Worm (Caenorhabditis elegans) whole organism, early embryonic: ENCODE results near the gene sri-66.

ENCODE experiments used
- B0310.2 ChIP-seq: sonication (generic microtip); optimal IDR thresholded peaks from 2 replicates; lab custom pipeline; 2016; ENCODE audit warnings: mild to moderate bottlenecking, missing genetic modification characterization, missing compliant biosample characterization
- F13C5.2 ChIP-seq: sonication (generic microtip); optimal IDR thresholded peaks from 2 replicates; lab custom pipeline; 2017; ENCODE audit warnings: mild to moderate bottlenecking, missing genetic modification characterization, inconsistent platforms, missing compliant biosample characterization
- aly-1 ChIP-seq: sonication (generic microtip); optimal IDR thresholded peaks from 2 replicates; lab custom pipeline; 2016; ENCODE audit warnings: missing genetic modification characterization, missing compliant biosample characterization
- ama-1 ChIP-seq: fragments of 150-350 bp; optimal IDR thresholded peaks from 2 replicates; lab custom pipeline; 2014
- ceh-13 ChIP-seq: fragments of 200-800 bp; sonication (Bioruptor generic); optimal IDR thresholded peaks from 2 replicates; lab custom pipeline; 2018; ENCODE audit warnings: mild to moderate bottlenecking, missing genetic modification characterization, missing compliant biosample characterization
- ceh-36 ChIP-seq: sonication (generic microtip); optimal IDR thresholded peaks from 2 replicates; lab custom pipeline; 2016; ENCODE audit warnings: missing genetic modification characterization, inconsistent platforms, missing compliant biosample characterization
- ets-7 ChIP-seq: sonication (generic microtip); optimal IDR thresholded peaks from 2 replicates; lab custom pipeline; 2016; ENCODE audit warnings: missing genotype, missing genetic modification characterization, missing compliant biosample characterization
- flt-1 ChIP-seq: fragments of 200-800 bp; sonication (Bioruptor generic); IDR thresholded peaks from 2 replicates; pipeline ENCODE4 v1.3.6; 2022; ENCODE audit warnings: missing genetic modification characterization, missing compliant biosample characterization
- hmbx-1 ChIP-seq: sonication (generic microtip); optimal IDR thresholded peaks from 2 replicates; lab custom pipeline; 2016; ENCODE audit warnings: mild to moderate bottlenecking, missing genetic modification characterization, missing compliant biosample characterization
- hmg-4 ChIP-seq: fragments of 200-800 bp; sonication (Bioruptor generic); optimal IDR thresholded peaks from 2 replicates; lab custom pipeline; 2018; ENCODE audit warnings: mild to moderate bottlenecking, missing genetic modification characterization, missing compliant biosample characterization
- hnd-1 ChIP-seq: sonication (generic microtip); optimal IDR thresholded peaks from 2 replicates; lab custom pipeline; 2016; ENCODE audit warnings: missing genetic modification characterization, missing compliant biosample characterization
- pes-1 ChIP-seq: fragments of 200-800 bp; sonication (Bioruptor generic); IDR thresholded peaks from 2 replicates; pipeline ENCODE4 v1.3.6; 2022; ENCODE audit warnings: missing genetic modification reagents, missing genetic modification characterization, missing compliant biosample characterization
- scrt-1 ChIP-seq: fragments of 200-800 bp; sonication (Bioruptor generic); IDR thresholded peaks from 2 replicates; pipeline ENCODE4 v1.3.6; 2022; ENCODE audit warnings: missing genetic modification characterization, missing compliant biosample characterization
- sea-1 ChIP-seq: fragments of 200-800 bp; sonication (Bioruptor generic); conservative IDR thresholded peaks from 2 replicates; pipeline ENCODE4 v1.3.6; 2022; ENCODE audit warnings: missing genetic modification characterization, missing compliant biosample characterization
- tbx-11 ChIP-seq: fragments of 200-800 bp; sonication (Bioruptor generic); IDR thresholded peaks from 2 replicates; pipeline ENCODE4 v1.3.6; 2022; ENCODE audit warnings: missing genetic modification characterization, missing compliant biosample characterization
- tbx-37 ChIP-seq: fragments of 200-800 bp; sonication (Bioruptor generic); conservative IDR thresholded peaks from 2 replicates; pipeline ENCODE4 v1.3.6; 2022; ENCODE audit warnings: missing genetic modification reagents, missing genetic modification characterization, missing compliant biosample characterization
- tra-4 ChIP-seq: sonication (generic microtip); optimal IDR thresholded peaks from 2 replicates; lab custom pipeline; 2017; ENCODE audit warnings: missing genetic modification characterization, missing compliant biosample characterization

The sri-66 gene

DNA sequence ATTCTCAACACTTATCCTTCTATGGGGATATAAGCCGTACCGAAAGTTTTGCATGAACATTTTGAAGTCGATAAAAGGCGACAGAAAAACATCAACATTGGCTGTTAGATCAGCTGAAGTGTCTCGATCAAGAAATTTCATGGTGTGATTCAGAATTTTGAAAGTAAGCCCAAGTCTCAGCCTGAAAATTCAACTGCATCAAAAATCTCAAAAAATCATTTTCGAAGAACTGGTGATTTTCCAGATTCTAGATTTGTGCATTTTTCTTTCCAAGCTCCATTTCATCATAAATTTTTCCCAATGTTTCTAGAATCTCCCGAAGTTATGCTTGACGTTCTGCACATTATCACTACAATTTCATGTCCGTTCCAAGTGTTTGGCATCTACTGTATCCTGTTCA is 4.6 kb downstream of the sri-66 start, which contains the start of gene srh-255:
TSS of gene srh-255 (plus strand) at position 301 of the 400 bp plus-strand sequence.
- TF ChIP-seq ama-1 (no peak), ceh-36 (tag; lab: Kevin White, UChicago) (no peak), pes-1 (GFP tag; lab: Robert Waterston, UW) (no peak), F13C5.2 (tag; lab: Kevin White, UChicago) (no peak)

DNA sequence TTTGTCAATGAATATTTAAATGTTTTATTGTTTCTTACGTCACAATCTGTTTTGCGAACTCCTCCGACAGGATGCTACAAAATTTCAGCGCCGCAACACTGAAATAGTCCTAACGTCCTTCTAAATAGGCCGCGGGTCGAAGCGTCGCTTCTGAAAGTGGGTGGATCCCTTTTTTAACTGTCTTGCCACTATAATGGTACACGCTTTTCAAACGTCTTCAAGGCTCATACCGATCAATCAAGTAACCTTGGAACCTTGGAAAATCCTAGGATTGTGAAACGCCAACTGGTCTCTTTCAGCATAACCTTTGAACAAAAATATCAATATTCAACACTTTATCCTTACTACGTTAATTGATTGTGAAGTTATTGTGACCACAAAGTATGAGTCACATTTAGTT is 6.5 kb downstream of the sri-66 start:
- TF ChIP-seq flt-1 (GFP tag; lab: Robert Waterston, UW) (no peak), pes-1 (GFP tag; lab: Robert Waterston, UW) (no peak), ama-1 (no peak), sea-1 (GFP tag; lab: Robert Waterston, UW) (no peak), hmg-4 (GFP tag; lab: Kevin White, UChicago) (no peak), tra-4 (tag; lab: Kevin White, UChicago) (no peak), ceh-36 (tag; lab: Kevin White, UChicago) (no peak), scrt-1 (no peak)

ce11 chrV:17068839-17069238 is 8.8 kb downstream of the sri-66 start, which contains the start of gene T05E12.8:
Gene T05E12.8 (plus strand): TSS chrV:17069139.
- TF ChIP-seq flt-1 (GFP tag; lab: Robert Waterston, UW) (no peak), pes-1 (GFP tag; lab: Robert Waterston, UW) (no peak), scrt-1 (no peak), hmg-4 (GFP tag; lab: Kevin White, UChicago) (no peak), ceh-13 (GFP tag; lab: Kevin White, UChicago) (no peak), aly-1 (tag; lab: Kevin White, UChicago) (no peak), F13C5.2 (tag; lab: Kevin White, UChicago) (no peak), tra-4 (tag; lab: Kevin White, UChicago) (no peak), ceh-36 (tag; lab: Kevin White, UChicago) (no peak)

ce11 chrV:17071578-17071977 is 11.5 kb downstream of the sri-66 start, which contains the start of gene srbc-14:
Gene srbc-14 (minus strand): TSS chrV:17071678.
- TF ChIP-seq flt-1 (GFP tag; lab: Robert Waterston, UW) (no peak), ets-7 (tag; lab: Kevin White, UChicago) (no peak), tbx-37 (GFP tag; lab: Robert Waterston, UW) (no peak), ama-1 (no peak), B0310.2 (tag; lab: Kevin White, UChicago) (no peak), F13C5.2 (tag; lab: Kevin White, UChicago) (no peak), scrt-1 (no peak), hmg-4 (GFP tag; lab: Kevin White, UChicago) (no peak), tra-4 (tag; lab: Kevin White, UChicago) (no peak), pes-1 (GFP tag; lab: Robert Waterston, UW) (no peak), tbx-11 (GFP tag; lab: Robert Waterston, UW) (no peak), ceh-36 (tag; lab: Kevin White, UChicago) (no peak), hnd-1 (tag; lab: Kevin White, UChicago) (no peak), aly-1 (tag; lab: Kevin White, UChicago) (no peak), sea-1 (GFP tag; lab: Robert Waterston, UW) (no peak), hmbx-1 (tag; lab: Kevin White, UChicago) (no peak), ceh-13 (GFP tag; lab: Kevin White, UChicago) (no peak)

ce11 chrV:17075900-17076299 is 15.8 kb downstream of the sri-66 start, which contains the start of gene str-125:
Gene str-125 (minus strand): TSS chrV:17076000.
- TF ChIP-seq hmg-4 (GFP tag; lab: Kevin White, UChicago) (no peak), flt-1 (GFP tag; lab: Robert Waterston, UW) (no peak)

DNA sequence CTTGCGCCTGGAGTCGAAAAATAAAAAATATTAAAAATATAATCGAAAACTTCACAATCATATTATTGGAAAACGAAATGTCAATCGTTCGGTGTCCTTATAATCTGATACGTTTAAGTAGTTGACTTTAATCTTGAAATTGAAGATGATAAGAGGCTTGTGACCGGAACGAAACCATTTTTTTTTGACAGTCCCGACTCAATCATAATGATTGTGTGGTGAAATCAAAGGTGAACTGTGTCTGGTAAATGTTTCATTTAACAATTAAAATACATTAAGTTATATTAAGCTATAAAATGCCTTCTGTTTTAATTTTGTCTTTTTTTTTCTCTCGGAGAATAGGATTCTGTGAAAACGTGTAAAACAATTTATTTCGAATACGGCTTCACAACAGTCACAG is 17.8 kb downstream of the sri-66 start, which contains the start of gene T05E12.3:
TSS of gene T05E12.3 (minus strand) at position 101 of the 400 bp plus-strand sequence.
- TF ChIP-seq flt-1 (GFP tag; lab: Robert Waterston, UW) = no peak

DNA sequence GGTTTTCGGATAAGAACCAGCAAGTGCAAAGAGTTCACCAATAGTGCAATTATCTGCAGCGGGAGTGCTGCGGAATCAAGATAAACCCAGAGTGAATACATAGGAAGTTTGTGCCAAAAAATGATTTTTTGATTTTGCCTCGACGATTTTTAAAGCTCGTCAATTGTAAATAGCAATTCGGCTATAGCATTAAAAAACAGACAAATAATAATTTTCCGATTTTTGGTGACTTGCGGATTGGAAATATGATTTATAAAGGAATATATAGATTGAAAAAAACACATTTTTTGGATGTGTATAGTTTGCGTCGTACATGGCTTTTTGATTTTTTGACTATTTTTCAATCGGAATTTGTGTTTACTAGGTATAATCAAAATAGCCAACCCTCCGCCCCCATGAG is 19.7 kb downstream of the sri-66 start, which contains the start of gene srw-20:
TSS of gene srw-20 (minus strand) at position 101 of the 400 bp plus-strand sequence.
- TF ChIP-seq tbx-37 (GFP tag; lab: Robert Waterston, UW) (no peak), sea-1 (GFP tag; lab: Robert Waterston, UW) (no peak), ama-1 (no peak), flt-1 (GFP tag; lab: Robert Waterston, UW) (no peak), tra-4 (tag; lab: Kevin White, UChicago) (no peak), ceh-13 (GFP tag; lab: Kevin White, UChicago) (no peak), hmg-4 (GFP tag; lab: Kevin White, UChicago) (no peak), B0310.2 (tag; lab: Kevin White, UChicago) (no peak), ceh-36 (tag; lab: Kevin White, UChicago) (no peak), pes-1 (GFP tag; lab: Robert Waterston, UW) (no peak)

ce11 chrV:17082718-17083117 is 22.6 kb downstream of the sri-66 start, which contains the start of gene T05E12.9:
Gene T05E12.9 (minus strand): TSS chrV:17082818.
- TF ChIP-seq flt-1 (GFP tag; lab: Robert Waterston, UW) (no peak), pes-1 (GFP tag; lab: Robert Waterston, UW) (no peak), aly-1 (tag; lab: Kevin White, UChicago) (no peak), F13C5.2 (tag; lab: Kevin White, UChicago) (no peak), hmg-4 (GFP tag; lab: Kevin White, UChicago) (no peak), ama-1 (no peak), scrt-1 (no peak), ceh-13 (GFP tag; lab: Kevin White, UChicago) (no peak)
